Worm (Caenorhabditis elegans): ENCODE results near the gene srd-41.

The srd-41 gene

ce11 chrX:12346729-12347128, 20.2 kb downstream of the srd-41 start, which contains the start of gene F42F12.11:
Gene F42F12.11, plus strand, starts transcription at chrX:12347029.
- TF ChIP-seq nhr-6 (tag; optimal IDR thresholded peaks at IDR 0.05) (no peak), aly-2 (tag; optimal IDR thresholded peaks at IDR 0.05) (no peak), nhr-23 (tag; optimal IDR thresholded peaks at IDR 0.05) (no peak), ceh-82 (tag; optimal IDR thresholded peaks at IDR 0.05) (no peak), mab-5 (tag; optimal IDR thresholded peaks at IDR 0.05) (no peak)

ce11 chrX:12347822-12348221, 21.3 kb downstream of the srd-41 start:
- TF ChIP-seq nhr-11 (tag; optimal IDR thresholded peaks at IDR 0.05), result no peak
- TF ChIP-seq F13H6.1 (tag; optimal IDR thresholded peaks at IDR 0.05), result no peak
- no peak for TF ChIP-seq nhr-237 (tag; optimal IDR thresholded peaks at IDR 0.05)
- peak; percentile 55 for TF ChIP-seq sma-9 (GFP tag; optimal IDR thresholded peaks at IDR 0.05)
- TF ChIP-seq sma-9 (tag; optimal IDR thresholded peaks at IDR 0.05), result no peak
- peak; percentile 19 for TF ChIP-seq egl-27 (tag; optimal IDR thresholded peaks at IDR 0.05)
- TF ChIP-seq C34F6.9 (tag; optimal IDR thresholded peaks at IDR 0.05), result peak; percentile 13
- TF ChIP-seq ceh-82 (tag; optimal IDR thresholded peaks at IDR 0.05), result no peak
- no peak for TF ChIP-seq peb-1 (tag; optimal IDR thresholded peaks at IDR 0.05)
- TF ChIP-seq sma-3 (GFP tag; optimal IDR thresholded peaks at IDR 0.05), result peak; percentile 34
- peak; percentile 61 for TF ChIP-seq nhr-129 (tag; optimal IDR thresholded peaks at IDR 0.05)
- TF ChIP-seq sem-4 (tag; optimal IDR thresholded peaks at IDR 0.05), result no peak
- TF ChIP-seq nhr-12 (tag; optimal IDR thresholded peaks at IDR 0.05), result no peak
- TF ChIP-seq crh-2 (tag; optimal IDR thresholded peaks at IDR 0.05), result peak; percentile 35
- TF ChIP-seq snpc-4 (tag; optimal IDR thresholded peaks at IDR 0.05), result no peak
- TF ChIP-seq ztf-1 (GFP tag; conservative IDR thresholded peaks at IDR 0.05), result no peak
- TF ChIP-seq mbf-1 (tag; optimal IDR thresholded peaks at IDR 0.05), result no peak
- TF ChIP-seq lin-13 (GFP tag; optimal IDR thresholded peaks at IDR 0.05), result no peak
- no peak for TF ChIP-seq Y55F3AM.14 (GFP tag; optimal IDR thresholded peaks at IDR 0.05)
- TF ChIP-seq lin-11 (tag; optimal IDR thresholded peaks at IDR 0.05), result no peak
- TF ChIP-seq alr-1 (tag; optimal IDR thresholded peaks at IDR 0.05), result no peak
- no peak for TF ChIP-seq gmeb-1 (tag; optimal IDR thresholded peaks at IDR 0.05)
- no peak for TF ChIP-seq nhr-77 (tag; optimal IDR thresholded peaks at IDR 0.05)
- no peak for TF ChIP-seq lin-39 (tag; optimal IDR thresholded peaks at IDR 0.05)
- no peak for TF ChIP-seq nhr-25 (tag; optimal IDR thresholded peaks at IDR 0.05)
- no peak for TF ChIP-seq unc-55 (GFP tag; optimal IDR thresholded peaks at IDR 0.05)
- no peak for TF ChIP-seq ZK546.5 (tag; optimal IDR thresholded peaks at IDR 0.05)
- TF ChIP-seq elt-3 (tag; optimal IDR thresholded peaks at IDR 0.05), result no peak
- TF ChIP-seq zag-1 (tag; optimal IDR thresholded peaks at IDR 0.05), result no peak
- no peak for TF ChIP-seq nhr-10 (tag; optimal IDR thresholded peaks at IDR 0.05)
- no peak for TF ChIP-seq mab-5 (tag; optimal IDR thresholded peaks at IDR 0.05)
- TF ChIP-seq unc-39 (tag; optimal IDR thresholded peaks at IDR 0.05), result no peak
- peak; percentile 31 for TF ChIP-seq nhr-21 (tag; optimal IDR thresholded peaks at IDR 0.05)
- peak; percentile 21 for TF ChIP-seq fos-1 (tag; optimal IDR thresholded peaks at IDR 0.05)
- no peak for TF ChIP-seq nhr-6 (tag; optimal IDR thresholded peaks at IDR 0.05)
- TF ChIP-seq lsy-2 (tag; optimal IDR thresholded peaks at IDR 0.05), result no peak
- no peak for TF ChIP-seq aly-2 (tag; optimal IDR thresholded peaks at IDR 0.05)
- no peak for TF ChIP-seq ceh-16 (tag; optimal IDR thresholded peaks at IDR 0.05)
- TF ChIP-seq mdl-1 (tag; optimal IDR thresholded peaks at IDR 0.05), result no peak

ce11 chrX:12348329-12348728, 21.8 kb downstream of the srd-41 start, which contains the start of gene F42F12.14:
Gene F42F12.14, plus strand, starts transcription at chrX:12348629.
- no peak for TF ChIP-seq sma-3 (GFP tag; optimal IDR thresholded peaks at IDR 0.05)
- no peak for TF ChIP-seq alr-1 (tag; optimal IDR thresholded peaks at IDR 0.05)
- no peak for TF ChIP-seq ztf-4 (tag; optimal IDR thresholded peaks at IDR 0.05)
- TF ChIP-seq ZK546.5 (tag; optimal IDR thresholded peaks at IDR 0.05), result no peak
- no peak for TF ChIP-seq crh-2 (tag; optimal IDR thresholded peaks at IDR 0.05)
- no peak for TF ChIP-seq lin-13 (GFP tag; optimal IDR thresholded peaks at IDR 0.05)
- TF ChIP-seq dmd-4 (tag; optimal IDR thresholded peaks at IDR 0.05), result no peak
- no peak for TF ChIP-seq ceh-16 (tag; optimal IDR thresholded peaks at IDR 0.05)
- no peak for TF ChIP-seq egl-27 (tag; optimal IDR thresholded peaks at IDR 0.05)
- TF ChIP-seq lin-11 (tag; optimal IDR thresholded peaks at IDR 0.05), result no peak
- no peak for TF ChIP-seq nhr-21 (tag; optimal IDR thresholded peaks at IDR 0.05)
- no peak for TF ChIP-seq mab-5 (tag; optimal IDR thresholded peaks at IDR 0.05)
- TF ChIP-seq unc-39 (tag; optimal IDR thresholded peaks at IDR 0.05), result no peak
- TF ChIP-seq unc-55 (GFP tag; optimal IDR thresholded peaks at IDR 0.05), result no peak
- TF ChIP-seq nhr-23 (tag; optimal IDR thresholded peaks at IDR 0.05), result no peak

All from whole organism, L2 larva.